Worm (Caenorhabditis elegans): ENCODE results near the gene B0218.5.

DNA sequence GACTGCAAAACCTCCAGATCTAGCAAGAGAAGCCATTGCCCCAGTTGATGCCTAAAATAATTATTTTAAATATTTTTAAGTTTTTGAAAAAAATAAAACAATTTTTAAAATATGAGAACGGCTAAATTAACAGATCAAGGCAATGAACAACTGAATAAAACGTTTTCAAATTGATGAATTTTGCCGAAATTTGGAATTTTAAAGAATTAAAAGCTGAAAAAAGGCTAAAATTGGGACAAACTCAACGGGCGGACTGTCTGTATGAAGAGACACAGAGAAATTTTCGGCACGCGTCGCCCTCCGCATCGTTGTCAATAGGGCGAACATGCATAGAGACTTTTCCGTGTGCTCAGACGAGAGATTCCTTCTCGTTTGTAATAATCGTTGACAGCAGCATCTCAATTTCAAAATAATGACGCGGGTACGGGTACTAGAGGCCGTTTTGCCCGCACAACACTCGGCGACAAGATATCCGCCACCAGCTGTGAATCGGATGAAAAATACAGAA lies 21.0 kb downstream of the B0218.5 start, which contains the start of the genes isp-1 and islo-1:
- 0 out of 2 replicates have a peak, but pooled peaks have one; percentile 16 for TF ChIP-seq tab-1 (GFP tag; IDR thresholded peaks at IDR 0.05)
- TF ChIP-seq flt-1 (GFP tag; IDR thresholded peaks at IDR 0.05): no peak
